Fruit fly (Drosophila melanogaster): ENCODE measurements around the gene Edg91.
A peak's percentile ranks its signal among the peaks of the same experiment; 100 is the strongest.

The Edg91 gene

DNA sequence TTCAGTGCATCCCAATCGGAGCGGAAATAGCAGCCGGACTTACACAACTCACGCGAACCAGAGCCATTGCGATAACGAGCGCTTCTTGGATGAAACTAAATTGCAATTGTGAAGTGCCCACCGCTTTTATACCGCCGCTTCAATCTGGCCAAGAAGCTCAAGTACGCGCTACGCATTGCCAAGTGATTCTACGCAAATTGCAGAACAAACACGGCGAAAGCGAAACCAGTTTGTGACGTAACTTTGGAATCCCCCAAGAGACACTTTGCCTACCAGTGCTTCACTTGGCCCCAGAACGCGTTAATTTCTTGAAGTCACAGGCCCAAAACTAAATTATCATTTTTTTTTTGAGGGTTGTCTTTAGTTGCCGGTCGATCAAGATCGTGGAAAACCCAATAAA, at the start of gene Edg91:
Gene Edg91 (minus strand): TSS at position 101 of the 400 bp plus-strand sequence.
- TF ChIP-seq noc (tag; optimal IDR thresholded peaks at IDR 0.05) = no peak

DNA sequence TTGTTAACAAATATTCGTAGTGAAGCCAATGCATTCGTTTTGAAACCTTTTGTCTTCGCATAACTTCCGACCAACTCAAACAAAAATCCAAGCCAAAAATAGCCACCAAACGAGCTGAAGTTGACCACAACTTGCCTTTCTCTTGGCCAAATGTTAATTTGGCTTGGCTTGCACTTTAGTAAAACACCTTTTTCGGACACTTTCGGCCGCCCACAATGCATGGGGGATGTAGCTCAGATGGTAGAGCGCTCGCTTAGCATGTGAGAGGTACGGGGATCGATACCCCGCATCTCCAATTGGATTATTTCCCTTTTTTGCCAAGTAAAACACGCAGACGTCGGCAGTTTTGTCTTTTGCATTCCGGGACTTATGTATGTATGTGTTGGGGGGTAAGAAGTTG, 45.6 kb upstream of the Edg91 start:
- TF ChIP-seq noc (tag; optimal IDR thresholded peaks at IDR 0.05) = no peak

DNA sequence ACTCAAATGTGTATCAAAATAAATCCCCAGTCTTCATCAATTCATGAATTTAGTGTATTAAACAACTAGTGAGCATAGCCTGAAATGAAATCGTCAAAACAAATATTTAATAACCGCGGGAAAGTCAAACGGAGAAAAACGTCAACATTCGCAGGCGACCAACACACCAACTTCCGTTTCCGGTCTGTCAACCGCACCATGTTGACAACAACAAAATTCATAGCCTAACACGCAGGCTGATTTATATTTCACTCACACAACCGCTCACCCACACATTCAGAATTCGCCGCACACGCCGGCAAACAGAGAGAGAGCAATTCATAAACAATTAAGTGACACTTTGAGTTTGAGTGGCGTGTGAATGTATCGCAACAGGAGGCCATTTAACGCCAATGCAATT, 43.7 kb upstream of the Edg91 start:
- TF ChIP-seq noc (tag; optimal IDR thresholded peaks at IDR 0.05) = no peak

DNA sequence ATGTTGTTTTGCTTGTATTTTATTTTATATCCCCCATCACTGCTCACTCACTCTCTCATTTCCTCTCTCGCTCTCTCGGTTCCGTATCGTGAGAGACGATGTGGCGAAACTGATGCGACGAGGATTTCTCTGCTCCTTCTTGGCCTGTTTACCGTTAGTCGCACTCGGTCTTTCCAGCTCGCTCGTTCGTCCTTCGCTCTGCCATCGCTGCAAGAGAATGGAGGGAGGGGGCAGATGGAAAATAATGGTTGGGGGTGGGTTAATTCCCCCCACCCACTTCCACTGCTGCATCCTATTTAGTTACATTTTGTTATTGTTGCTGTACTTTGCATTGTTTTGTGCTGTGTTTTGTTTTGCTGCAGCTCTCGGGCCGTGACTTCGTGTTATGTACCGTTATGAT, 42.6 kb upstream of the Edg91 start:
- TF ChIP-seq noc (tag; optimal IDR thresholded peaks at IDR 0.05) = no peak

DNA sequence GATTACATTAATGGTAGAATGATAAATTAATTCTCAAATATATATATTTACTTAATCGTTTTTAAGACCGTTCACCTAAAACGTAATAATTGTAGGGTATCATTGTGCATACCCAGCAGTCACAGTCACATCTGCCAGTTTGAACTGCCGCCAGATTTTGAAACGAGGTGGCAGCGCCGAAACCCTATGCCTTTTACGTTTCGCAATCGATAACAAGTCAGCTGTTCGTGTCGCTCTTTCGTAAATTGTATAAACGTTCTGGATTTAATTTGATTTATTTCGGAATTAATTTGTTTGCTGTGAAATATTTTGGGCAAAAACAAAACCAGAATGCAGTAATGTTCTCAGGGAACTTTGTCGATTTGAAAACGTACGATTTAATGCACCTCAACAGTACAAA, 36.1 kb upstream of the Edg91 start, which contains the start of gene CG14322:
Gene CG14322 (plus strand): TSS at position 236 of the 400 bp plus-strand sequence.
- no peak for TF ChIP-seq noc (tag; optimal IDR thresholded peaks at IDR 0.05)

DNA sequence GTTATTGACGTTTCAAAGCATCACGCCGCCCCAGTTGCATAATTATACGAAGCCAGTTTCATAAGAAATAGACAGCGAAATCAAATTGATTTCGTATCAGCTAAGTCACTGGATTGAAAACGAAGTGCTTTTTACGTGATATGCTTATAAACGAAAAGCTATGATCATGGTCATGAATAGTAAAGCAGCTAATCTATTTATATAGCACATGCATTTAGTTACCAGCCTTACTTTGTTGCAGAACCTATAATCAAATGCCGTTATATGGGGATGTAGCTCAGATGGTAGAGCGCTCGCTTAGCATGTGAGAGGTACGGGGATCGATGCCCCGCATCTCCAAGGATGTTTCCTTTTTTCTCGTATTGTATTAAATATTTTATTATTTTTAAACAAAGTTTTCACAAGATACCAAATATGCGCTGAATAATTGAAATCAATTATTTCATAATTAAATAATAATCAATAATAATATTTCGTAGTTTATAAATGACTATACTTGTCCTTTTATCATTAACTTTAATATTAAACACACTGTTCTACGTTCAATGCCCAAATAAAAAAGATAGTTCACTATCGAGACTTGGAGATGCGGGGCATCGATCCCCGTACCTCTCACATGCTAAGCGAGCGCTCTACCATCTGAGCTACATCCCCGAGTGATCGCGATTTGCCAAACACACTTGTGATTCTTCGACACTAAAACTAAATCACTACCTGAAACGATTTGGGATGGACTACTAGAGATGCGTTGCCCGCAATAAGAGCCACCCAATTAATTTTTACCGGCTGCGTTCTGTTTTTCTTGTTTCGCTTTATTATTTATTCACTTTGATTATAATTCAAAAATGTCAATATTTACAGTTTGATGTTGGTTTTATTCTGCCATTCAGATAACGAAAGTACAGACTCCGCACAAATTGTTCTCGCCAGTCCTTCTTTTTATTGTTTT, 35.1 kb upstream of the Edg91 start:
- TF ChIP-seq noc (tag; optimal IDR thresholded peaks at IDR 0.05) = no peak

DNA sequence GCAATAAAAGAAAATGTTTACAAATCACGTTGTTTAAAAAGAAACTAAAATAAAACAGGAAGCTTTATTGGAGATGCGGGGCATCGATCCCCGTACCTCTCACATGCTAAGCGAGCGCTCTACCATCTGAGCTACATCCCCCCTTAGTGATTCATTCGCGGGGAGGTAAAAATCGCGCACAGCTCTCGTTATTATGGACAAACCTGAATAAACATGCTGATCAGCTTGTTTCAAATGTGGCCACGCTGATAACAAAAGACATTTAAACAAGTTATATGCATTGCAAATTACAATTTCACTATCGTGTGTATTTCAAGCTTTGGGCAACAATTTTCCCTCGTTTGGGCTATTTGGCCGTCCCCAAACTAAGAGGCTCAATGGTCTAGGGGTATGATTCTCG, 33.9 kb upstream of the Edg91 start:
- no peak for TF ChIP-seq noc (tag; optimal IDR thresholded peaks at IDR 0.05)

DNA sequence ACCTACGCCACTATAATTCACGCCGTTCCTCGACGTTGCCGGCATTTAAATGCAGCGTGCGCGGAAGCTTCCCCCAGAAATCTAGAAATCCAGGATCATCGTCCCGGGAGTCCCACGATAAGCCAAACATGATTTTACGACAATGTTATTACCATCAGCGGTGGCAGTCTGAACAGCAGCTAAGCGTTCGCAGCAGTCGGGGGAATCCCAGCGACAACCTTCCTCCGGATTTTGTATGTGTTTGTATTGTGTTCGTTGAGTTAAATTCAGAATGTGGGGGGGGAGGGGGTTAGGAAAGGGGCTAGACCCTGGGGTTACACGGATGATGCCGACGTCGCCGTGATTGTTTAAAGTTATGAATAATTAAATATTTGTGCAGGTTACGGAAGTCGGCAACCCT, 32.7 kb upstream of the Edg91 start:
- TF ChIP-seq noc (tag; optimal IDR thresholded peaks at IDR 0.05) = no peak

DNA sequence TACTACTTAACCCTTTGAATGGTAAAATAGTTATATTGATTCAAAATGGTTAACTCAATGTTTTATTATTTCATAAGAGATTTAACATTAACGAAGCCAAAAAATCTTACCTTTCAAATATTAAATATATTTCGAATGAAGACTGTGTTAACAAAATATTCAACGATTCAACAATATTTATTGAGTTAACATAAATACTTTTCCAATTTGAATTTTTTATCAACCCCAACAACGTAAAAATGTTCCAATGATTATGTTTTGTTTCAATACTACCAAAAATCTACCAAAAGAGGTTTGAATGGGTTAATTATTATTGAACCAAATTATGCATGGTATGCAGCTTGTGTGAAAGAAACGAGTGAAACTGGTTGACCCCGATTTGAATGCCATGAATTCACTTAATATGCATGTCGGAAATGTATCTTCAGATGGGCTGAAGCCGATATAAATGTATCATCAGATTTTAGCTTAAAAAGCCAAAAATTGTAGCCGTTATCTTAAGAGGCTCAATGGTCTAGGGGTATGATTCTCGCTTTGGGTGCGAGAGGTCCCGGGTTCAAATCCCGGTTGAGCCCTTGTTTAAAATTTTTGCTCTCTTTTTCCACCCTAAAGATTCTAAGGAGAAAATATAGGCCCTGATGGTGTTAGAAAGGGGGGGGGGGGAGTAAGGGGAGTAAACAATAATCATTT, 20.0 kb upstream of the Edg91 start:
- no peak for TF ChIP-seq noc (tag; optimal IDR thresholded peaks at IDR 0.05)

DNA sequence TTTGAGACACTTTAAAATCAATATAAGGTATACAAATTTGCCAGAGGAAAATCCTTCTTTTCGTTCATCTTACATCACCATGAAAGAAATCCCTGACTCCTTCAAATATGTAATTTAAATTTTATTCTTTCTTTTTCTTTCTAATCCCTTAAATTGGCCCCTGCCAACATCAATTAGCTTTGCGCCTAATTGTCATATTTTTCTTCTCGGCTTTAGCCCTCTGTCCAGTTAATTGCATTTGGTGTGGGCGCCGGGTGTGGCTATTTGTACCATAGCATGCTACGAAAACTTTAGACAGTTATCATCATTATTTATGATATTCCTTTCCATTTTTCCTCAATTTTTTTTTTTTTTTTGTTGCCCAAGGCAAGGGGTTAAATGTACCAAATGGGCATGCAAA, 19.1 kb upstream of the Edg91 start, which contains the start of gene CG43175:
Gene CG43175 (plus strand): TSS at position 301 of the 400 bp plus-strand sequence.
- TF ChIP-seq noc (tag; optimal IDR thresholded peaks at IDR 0.05) = no peak

DNA sequence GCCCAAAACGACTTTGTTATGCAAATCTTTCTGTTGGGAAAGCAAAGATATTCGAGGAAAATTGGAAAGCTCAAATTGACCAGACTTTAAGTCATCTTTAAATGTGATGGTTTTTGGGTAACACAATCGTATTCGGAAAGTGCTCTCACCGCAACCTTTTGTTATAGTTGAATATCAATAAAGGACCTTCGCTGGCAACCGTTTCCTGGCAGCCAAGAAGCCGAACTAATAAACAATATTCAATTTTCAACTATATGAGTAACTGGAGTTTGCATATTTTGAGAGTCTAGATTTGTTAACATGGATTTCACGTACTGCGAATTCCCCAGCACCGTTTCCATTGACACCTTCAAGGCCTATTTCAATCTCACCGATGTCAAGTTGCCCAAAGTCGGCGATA, 15.5 kb upstream of the Edg91 start, which contains the start of gene CG14325:
Gene CG14325 (plus strand): TSS at position 301 of the 400 bp plus-strand sequence.
- no peak for TF ChIP-seq noc (tag; optimal IDR thresholded peaks at IDR 0.05)

DNA sequence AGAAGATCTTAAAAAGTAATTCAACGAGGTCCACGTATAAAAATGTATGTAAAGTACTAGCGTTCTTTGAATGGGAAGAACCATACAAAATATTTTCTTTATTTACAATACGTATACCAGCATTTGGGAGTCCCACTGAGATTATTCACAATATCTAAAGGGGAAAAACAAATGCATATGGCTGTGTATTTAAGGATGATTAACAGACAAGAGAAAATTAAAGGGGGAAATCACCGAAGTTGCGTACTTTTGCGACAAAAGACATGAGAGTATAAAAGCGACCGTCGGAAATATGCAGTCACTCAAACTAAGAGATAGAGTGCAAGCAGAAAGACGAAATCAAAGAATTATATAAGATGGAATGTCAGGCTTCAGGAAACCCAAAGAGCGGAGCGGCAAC, 13.7 kb upstream of the Edg91 start, which contains the start of gene AttD:
Gene AttD (plus strand): TSS at position 301 of the 400 bp plus-strand sequence.
- no peak for TF ChIP-seq noc (tag; optimal IDR thresholded peaks at IDR 0.05)

DNA sequence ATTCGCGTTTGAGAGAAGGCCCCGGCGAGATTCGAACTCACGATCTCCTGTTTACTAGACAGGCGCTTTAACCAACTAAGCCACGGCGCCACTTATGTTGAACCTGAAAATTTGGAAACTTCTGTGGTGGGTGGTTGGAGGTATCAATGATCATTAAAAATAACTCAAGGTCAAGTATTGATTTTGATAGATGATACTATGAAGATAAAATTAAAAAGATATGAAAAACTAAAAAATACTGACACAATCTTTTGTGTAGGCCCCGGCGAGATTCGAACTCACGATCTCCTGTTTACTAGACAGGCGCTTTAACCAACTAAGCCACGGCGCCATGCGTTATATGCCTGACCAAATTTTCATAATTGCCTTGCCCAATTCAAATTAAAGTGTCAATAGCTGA, 13.2 kb upstream of the Edg91 start:
- TF ChIP-seq noc (tag; optimal IDR thresholded peaks at IDR 0.05) = no peak

DNA sequence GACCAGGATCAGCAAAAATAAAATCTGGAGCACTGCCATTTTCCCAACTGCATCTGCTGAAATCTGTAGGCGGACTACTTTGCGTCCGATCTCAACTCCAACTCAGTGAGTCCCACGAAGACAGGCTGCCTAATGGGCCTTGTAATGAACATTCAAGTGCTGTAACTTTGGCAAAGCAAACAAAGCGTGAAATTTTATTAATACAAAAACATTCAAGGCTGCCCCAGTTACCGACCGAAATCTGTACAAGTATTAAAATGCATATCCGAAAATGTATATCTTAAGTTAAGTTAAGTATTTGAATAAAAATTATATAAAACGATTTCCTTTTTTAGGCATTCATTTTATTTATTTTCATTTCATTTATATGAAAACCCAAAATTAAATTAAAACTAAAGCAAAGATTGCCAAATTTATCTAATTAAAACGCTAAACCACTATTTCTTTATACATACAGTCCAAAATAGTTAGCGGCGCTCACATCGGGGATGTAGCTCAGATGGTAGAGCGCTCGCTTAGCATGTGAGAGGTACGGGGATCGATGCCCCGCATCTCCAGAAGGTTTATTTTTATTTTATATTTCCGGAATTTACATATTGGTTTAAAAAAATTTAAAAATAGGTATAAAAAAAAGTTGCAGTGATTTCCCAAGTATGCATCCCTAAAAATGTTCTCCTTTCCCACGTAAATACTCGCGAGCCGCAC, 10.9 kb upstream of the Edg91 start, which contains the start of gene CG14323:
Gene CG14323 (minus strand): TSS at position 51 of the 705 bp plus-strand sequence.
- no peak for TF ChIP-seq noc (tag; optimal IDR thresholded peaks at IDR 0.05)

DNA sequence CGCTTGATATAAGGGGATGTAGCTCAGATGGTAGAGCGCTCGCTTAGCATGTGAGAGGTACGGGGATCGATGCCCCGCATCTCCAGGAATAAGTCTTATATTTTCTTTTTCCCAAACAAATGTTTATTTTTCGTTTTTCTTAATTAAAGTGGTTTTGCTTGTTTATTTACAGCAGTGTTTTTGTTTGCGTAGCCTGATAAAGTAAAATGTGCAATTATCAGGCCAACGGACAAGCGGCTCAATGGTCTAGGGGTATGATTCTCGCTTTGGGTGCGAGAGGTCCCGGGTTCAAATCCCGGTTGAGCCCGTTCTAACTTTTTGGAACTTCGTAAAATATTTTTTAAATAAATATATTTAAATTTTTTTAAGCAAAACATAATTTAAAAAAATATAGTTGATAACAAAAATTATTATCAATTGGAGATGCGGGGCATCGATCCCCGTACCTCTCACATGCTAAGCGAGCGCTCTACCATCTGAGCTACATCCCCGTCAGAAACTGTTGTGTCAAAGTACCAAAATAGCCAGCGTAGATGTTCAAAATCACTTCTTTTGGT, 8.5 kb upstream of the Edg91 start:
- TF ChIP-seq noc (tag; optimal IDR thresholded peaks at IDR 0.05) = peak; percentile 26

All from whole organism, larva.